Fruit fly (Drosophila melanogaster) whole organism, embryonic: ENCODE measurements around the gene CG4570.

Source experiments
- CG10274 ChIP-seq: fragments of 200-800 bp; sonication (Bioruptor generic); optimal IDR thresholded peaks from 3 replicates; lab custom pipeline; 2017; ENCODE audit warnings: missing biosample characterization, mild to moderate bottlenecking, missing genetic modification characterization
- CG10543 ChIP-seq: fragments of 200-800 bp; sonication (Bioruptor generic); optimal IDR thresholded peaks from 3 replicates; lab custom pipeline; 2017; ENCODE audit warnings: missing biosample characterization, mild to moderate bottlenecking, missing genetic modification characterization, moderate library complexity
- CG11398 ChIP-seq: fragments of 200-800 bp; sonication (Bioruptor generic); optimal IDR thresholded peaks from 2 replicates; lab custom pipeline; 2016; ENCODE audit warnings: missing biosample characterization, missing genetic modification characterization
- CG11504 ChIP-seq: fragments of 200-800 bp; sonication (Bioruptor generic); optimal IDR thresholded peaks from 3 replicates; lab custom pipeline; 2019; ENCODE audit warnings: missing biosample characterization, mild to moderate bottlenecking, missing genetic modification characterization, moderate library complexity
- CG12744 ChIP-seq: fragments of 200-800 bp; sonication (Bioruptor generic); optimal IDR thresholded peaks from 2 replicates; lab custom pipeline; 2016; ENCODE audit warnings: missing biosample characterization, missing genetic modification characterization
- CG14050 ChIP-seq: fragments of 200-800 bp; sonication (Bioruptor generic); IDR thresholded peaks from 3 replicates; pipeline ENCODE4 v1.3.6; 2022; ENCODE audit warnings: missing biosample characterization, missing genetic modification characterization
- CG14860 ChIP-seq: fragments of 200-800 bp; sonication (Bioruptor generic); IDR thresholded peaks from 3 replicates; pipeline ENCODE4 v1.3.6; 2022; ENCODE audit warnings: missing biosample characterization, missing genetic modification characterization; ENCODE audit not compliant: partially characterized antibody
- CG16779 ChIP-seq: fragments of 200-800 bp; sonication (Bioruptor generic); IDR thresholded peaks from 2 replicates; pipeline ENCODE4 v1.3.6; 2022; ENCODE audit warnings: missing biosample characterization, missing genetic modification characterization
- CG17328 ChIP-seq: fragments of 200-800 bp; sonication (Bioruptor generic); IDR thresholded peaks from 2 replicates; pipeline ENCODE4 v1.3.6; 2022; ENCODE audit warnings: missing biosample characterization, missing genetic modification characterization
- CG3065 ChIP-seq: fragments of 200-800 bp; sonication (Bioruptor generic); optimal IDR thresholded peaks from 2 replicates; lab custom pipeline; 2016; ENCODE audit warnings: missing biosample characterization, missing genetic modification characterization
- CG32772 ChIP-seq: fragments of 200-800 bp; sonication (Bioruptor generic); IDR thresholded peaks from 2 replicates; pipeline ENCODE4 v1.3.6; 2022; ENCODE audit warnings: missing biosample characterization, missing genetic modification characterization
- CG3281 ChIP-seq: fragments of 200-800 bp; sonication (Bioruptor generic); optimal IDR thresholded peaks from 3 replicates; lab custom pipeline; 2017; ENCODE audit warnings: missing biosample characterization, mild to moderate bottlenecking, missing genetic modification characterization
- CG3838 ChIP-seq: fragments of 200-800 bp; sonication (Bioruptor generic); optimal IDR thresholded peaks from 3 replicates; lab custom pipeline; 2016; ENCODE audit warnings: missing biosample characterization, missing genetic modification characterization
- CG4730 ChIP-seq: fragments of 200-800 bp; sonication (Bioruptor generic); IDR thresholded peaks from 2 replicates; pipeline ENCODE4 v1.3.6; 2022; ENCODE audit warnings: missing biosample characterization, missing genetic modification characterization
- CG4854 ChIP-seq: fragments of 200-800 bp; sonication (Bioruptor generic); optimal IDR thresholded peaks from 2 replicates; lab custom pipeline; 2016; ENCODE audit warnings: missing biosample characterization, missing genetic modification characterization, inconsistent platforms
- CG8089 ChIP-seq: fragments of 200-800 bp; sonication (Bioruptor generic); optimal IDR thresholded peaks from 3 replicates; lab custom pipeline; 2016; ENCODE audit warnings: missing biosample characterization, missing genetic modification characterization
- CG9437 ChIP-seq: fragments of 200-800 bp; sonication (Bioruptor generic); optimal IDR thresholded peaks from 2 replicates; lab custom pipeline; 2018; ENCODE audit warnings: missing biosample characterization, mild to moderate bottlenecking, missing genetic modification characterization
- CG9609 ChIP-seq: fragments of 200-800 bp; sonication (Bioruptor generic); optimal IDR thresholded peaks from 3 replicates; lab custom pipeline; 2016; ENCODE audit warnings: missing biosample characterization, missing genetic modification characterization
- CG9932 ChIP-seq: fragments of 200-800 bp; sonication (Bioruptor generic); IDR thresholded peaks from 2 replicates; pipeline ENCODE4 v1.3.6; 2022; ENCODE audit warnings: missing biosample characterization, missing genetic modification characterization
- CrebB ChIP-seq: fragments of 200-800 bp; sonication (Bioruptor generic); optimal IDR thresholded peaks from 3 replicates; lab custom pipeline; 2018; ENCODE audit warnings: missing biosample characterization, mild to moderate bottlenecking, missing genetic modification characterization
- Dad ChIP-seq: fragments of 200-800 bp; sonication (Bioruptor generic); optimal IDR thresholded peaks from 3 replicates; lab custom pipeline; 2016; ENCODE audit warnings: missing biosample characterization, missing genetic modification characterization
- Hmx ChIP-seq: fragments of 200-800 bp; sonication (Bioruptor generic); optimal IDR thresholded peaks from 2 replicates; lab custom pipeline; 2016; ENCODE audit warnings: missing biosample characterization, missing genetic modification characterization
- Kr ChIP-seq: fragments of 200-800 bp; sonication (Bioruptor generic); optimal IDR thresholded peaks from 2 replicates; lab custom pipeline; 2017; ENCODE audit warnings: missing biosample characterization, mild to moderate bottlenecking, missing genetic modification characterization
- NC2β ChIP-seq: fragments of 200-800 bp; sonication (Bioruptor generic); optimal IDR thresholded peaks from 2 replicates; lab custom pipeline; 2016; ENCODE audit warnings: missing biosample characterization, missing genetic modification characterization
- Neu2 ChIP-seq: fragments of 200-800 bp; sonication (Bioruptor generic); optimal IDR thresholded peaks from 3 replicates; lab custom pipeline; 2016; ENCODE audit warnings: missing biosample characterization, missing genetic modification characterization, borderline replicate concordance
- NfI ChIP-seq: fragments of 200-800 bp; sonication (Bioruptor generic); optimal IDR thresholded peaks from 3 replicates; lab custom pipeline; 2018; ENCODE audit warnings: missing biosample characterization, mild to moderate bottlenecking, missing genetic modification characterization, moderate library complexity
- Scr ChIP-seq: fragments of 200-800 bp; sonication (Bioruptor generic); IDR thresholded peaks from 2 replicates; pipeline ENCODE4 v1.3.6; 2022; ENCODE audit warnings: missing biosample characterization, missing genetic modification characterization; ENCODE audit not compliant: partially characterized antibody
- Spps ChIP-seq: fragments of 200-800 bp; sonication (Bioruptor generic); optimal IDR thresholded peaks from 2 replicates; lab custom pipeline; 2018; ENCODE audit warnings: missing biosample characterization, mild to moderate bottlenecking, missing genetic modification characterization
- TFAM ChIP-seq: fragments of 200-800 bp; sonication (Bioruptor generic); optimal IDR thresholded peaks from 2 replicates; lab custom pipeline; 2017; ENCODE audit warnings: missing biosample characterization, missing genetic modification characterization, inconsistent platforms
- ap ChIP-seq: fragments of 200-800 bp; sonication (Bioruptor generic); IDR thresholded peaks from 2 replicates; pipeline ENCODE4 v1.3.6; 2022; ENCODE audit warnings: missing biosample characterization, missing genetic modification characterization
- ato ChIP-seq: fragments of 200-800 bp; sonication (Bioruptor generic); IDR thresholded peaks from 2 replicates; pipeline ENCODE4 v1.3.6; 2022; ENCODE audit warnings: missing biosample characterization, missing genetic modification characterization; ENCODE audit not compliant: partially characterized antibody
- bbx ChIP-seq: fragments of 200-800 bp; sonication (Bioruptor generic); IDR thresholded peaks from 2 replicates; pipeline ENCODE4 v1.3.6; 2022; ENCODE audit warnings: missing biosample characterization, missing genetic modification characterization; ENCODE audit not compliant: partially characterized antibody
- chinmo ChIP-seq: fragments of 200-800 bp; sonication (Bioruptor generic); IDR thresholded peaks from 4 replicates; pipeline ENCODE4 v1.3.6; 2022; ENCODE audit warnings: missing biosample characterization, missing genetic modification characterization; ENCODE audit not compliant: partially characterized antibody
- dan ChIP-seq: fragments of 200-800 bp; sonication (Bioruptor generic); IDR thresholded peaks from 2 replicates; pipeline ENCODE4 v1.3.6; 2022; ENCODE audit warnings: missing biosample characterization, missing genetic modification characterization
- dmrt99B ChIP-seq: fragments of 200-800 bp; sonication (Bioruptor generic); optimal IDR thresholded peaks from 2 replicates; lab custom pipeline; 2018; ENCODE audit warnings: missing biosample characterization, mild to moderate bottlenecking, missing genetic modification characterization, moderate library complexity
- eve ChIP-seq, 2 experiments: fragments of >200 bp; optimal IDR thresholded peaks; 2 replicates each; lab custom pipeline; 2017; ENCODE audit warnings: missing biosample characterization in 2 of 2, missing genetic modification characterization in 2 of 2
- fru ChIP-seq: fragments of >200 bp; optimal IDR thresholded peaks from 2 replicates; lab custom pipeline; 2017
- gce ChIP-seq: fragments of 200-800 bp; sonication (Bioruptor generic); IDR thresholded peaks from 3 replicates; pipeline ENCODE4 v1.3.6; 2022; ENCODE audit warnings: missing biosample characterization, missing genetic modification characterization
- gfzf ChIP-seq: fragments of 200-800 bp; sonication (Bioruptor generic); optimal IDR thresholded peaks from 2 replicates; lab custom pipeline; 2016; ENCODE audit warnings: missing biosample characterization, mild to moderate bottlenecking, missing genetic modification characterization, moderate library complexity
- gsb ChIP-seq: fragments of 200-800 bp; sonication (Bioruptor generic); IDR thresholded peaks from 2 replicates; pipeline ENCODE4 v1.3.6; 2022; ENCODE audit warnings: missing biosample characterization, missing genetic modification characterization
- gsb-n ChIP-seq: fragments of 200-800 bp; sonication (Bioruptor generic); optimal IDR thresholded peaks from 3 replicates; lab custom pipeline; 2018; ENCODE audit warnings: missing biosample characterization, mild to moderate bottlenecking, missing genetic modification characterization
- hth ChIP-seq: fragments of >200 bp; optimal IDR thresholded peaks from 2 replicates; lab custom pipeline; 2017; ENCODE audit warnings: inconsistent platforms
- insv ChIP-seq, 2 experiments: fragments of 200-800 bp; sonication (Bioruptor generic); optimal IDR thresholded peaks; 3 replicates each; lab custom pipeline; 2016 to 2018; ENCODE audit warnings: missing biosample characterization in 2 of 2, missing genetic modification characterization in 2 of 2
- lola ChIP-seq, 3 experiments: fragments of >200 bp in 2 of 3; fragments of 200-800 bp in 1 of 3; sonication (Bioruptor generic) in 1 of 3; optimal IDR thresholded peaks; 2 replicates each; lab custom pipeline; 2017 to 2019; ENCODE audit warnings: missing biosample characterization in 3 of 3, missing genetic modification characterization in 3 of 3, mild to moderate bottlenecking in 1 of 3, moderate library complexity in 1 of 3
- nau ChIP-seq: fragments of 200-800 bp; sonication (Bioruptor generic); optimal IDR thresholded peaks from 3 replicates; lab custom pipeline; 2017; ENCODE audit warnings: missing biosample characterization, mild to moderate bottlenecking, missing genetic modification characterization, missing genetic modification reagents
- ro ChIP-seq: fragments of 200-800 bp; sonication (Bioruptor generic); IDR thresholded peaks from 2 replicates; pipeline ENCODE4 v1.3.6; 2022; ENCODE audit warnings: missing biosample characterization, missing genetic modification characterization
- sima ChIP-seq: fragments of 200-800 bp; sonication (Bioruptor generic); optimal IDR thresholded peaks from 2 replicates; lab custom pipeline; 2016; ENCODE audit warnings: missing biosample characterization, missing genetic modification characterization
- tin ChIP-seq: fragments of 200-800 bp; sonication (Bioruptor generic); optimal IDR thresholded peaks from 3 replicates; lab custom pipeline; 2016; ENCODE audit warnings: missing biosample characterization, missing genetic modification characterization
- wdn ChIP-seq: fragments of 200-800 bp; sonication (Bioruptor generic); IDR thresholded peaks from 2 replicates; pipeline ENCODE4 v1.3.6; 2022; ENCODE audit warnings: missing biosample characterization, missing genetic modification characterization
- wek ChIP-seq: fragments of 200-800 bp; sonication (Bioruptor generic); optimal IDR thresholded peaks from 3 replicates; lab custom pipeline; 2018; ENCODE audit warnings: missing biosample characterization, mild to moderate bottlenecking, missing genetic modification characterization, moderate library complexity
- zf30C ChIP-seq: fragments of 200-800 bp; sonication (Bioruptor generic); optimal IDR thresholded peaks from 3 replicates; lab custom pipeline; 2018; ENCODE audit warnings: missing biosample characterization, mild to moderate bottlenecking, missing genetic modification characterization

The CG4570 gene

dm6 chr3R:10884031-10884677, 27.5 kb downstream of the CG4570 start (continued):
- TF ChIP-seq zf30C (GFP tag; lab: Kevin White, UChicago) = no peak
- TF ChIP-seq lola (GFP tag; optimal IDR thresholded peaks at IDR 0.05; lab: Kevin White, UChicago) = no peak
- TF ChIP-seq NfI (GFP tag; lab: Kevin White, UChicago) = peak; percentile 61
- peak; percentile 72 for TF ChIP-seq CG4730 (GFP tag; lab: Robert Waterston, UW)
- TF ChIP-seq Neu2 (GFP tag; lab: Kevin White, UChicago) = no peak
- no peak for TF ChIP-seq fru
- peak; percentile 33 for TF ChIP-seq CG9437 (GFP tag; lab: Kevin White, UChicago)
- TF ChIP-seq gsb (GFP tag; lab: Robert Waterston, UW) = peak; percentile 75
- TF ChIP-seq CG14050 (GFP tag; lab: Robert Waterston, UW) = peak; percentile 67
- TF ChIP-seq insv (GFP tag; optimal IDR thresholded peaks at IDR 0.05; lab: Kevin White, UChicago) = no peak
- peak; percentile 75 for TF ChIP-seq wdn (GFP tag; lab: Robert Waterston, UW)
- TF ChIP-seq CG17328 = peak; percentile 52
- no peak for TF ChIP-seq CG9609
- no peak for TF ChIP-seq Kr (GFP tag; lab: Kevin White, UChicago)
- peak; percentile 23 for TF ChIP-seq CG10543 (GFP tag; lab: Kevin White, UChicago)
- no peak for TF ChIP-seq ato
- TF ChIP-seq CG11398 (GFP tag; lab: Kevin White, UChicago) = no peak
- peak; percentile 52 for TF ChIP-seq CrebB (tag; lab: Kevin White, UChicago)
- peak; percentile 82 for TF ChIP-seq CG16779 (GFP tag; lab: Robert Waterston, UW)
- no peak for TF ChIP-seq CG3838 (GFP tag; lab: Kevin White, UChicago)
- peak; percentile 83 for TF ChIP-seq CG9932 (GFP tag; lab: Robert Waterston, UW)
- no peak for TF ChIP-seq bbx
- peak; percentile 92 for TF ChIP-seq dmrt99B (tag; lab: Kevin White, UChicago)
- TF ChIP-seq gce (GFP tag; lab: Robert Waterston, UW) = peak; percentile 65; the same call in 1 of the 3 replicates
- TF ChIP-seq NC2β (GFP tag; lab: Kevin White, UChicago) = no peak
- no peak for TF ChIP-seq dan (GFP tag; lab: Robert Waterston, UW)
- no peak for TF ChIP-seq CG3065 (GFP tag; lab: Kevin White, UChicago)
- TF ChIP-seq CG3281 (GFP tag; lab: Kevin White, UChicago) = peak; percentile 87
- no peak for TF ChIP-seq Hmx
- TF ChIP-seq nau (GFP tag; lab: Kevin White, UChicago) = peak; percentile 20
- no peak for TF ChIP-seq eve (GFP tag; optimal IDR thresholded peaks at IDR 0.05; lab: Kevin White, UChicago)
- peak; percentile 31 for TF ChIP-seq CG4854 (GFP tag; lab: Kevin White, UChicago)
- TF ChIP-seq CG32772 (GFP tag; lab: Robert Waterston, UW) = peak; percentile 75
- no peak for TF ChIP-seq Spps
- no peak for TF ChIP-seq TFAM (GFP tag; lab: Kevin White, UChicago)
- no peak for TF ChIP-seq gsb-n (tag; lab: Kevin White, UChicago)
- peak; percentile 40 for TF ChIP-seq ro (GFP tag; lab: Robert Waterston, UW)
- TF ChIP-seq hth (lab: Kevin White, UChicago) = no peak
- peak; percentile 8 for TF ChIP-seq wek (GFP tag; lab: Kevin White, UChicago)
- TF ChIP-seq sima (GFP tag; lab: Kevin White, UChicago) = no peak
- TF ChIP-seq Dad (GFP tag; lab: Kevin White, UChicago) = no peak
- peak; percentile 51 for TF ChIP-seq CG10274
- TF ChIP-seq gfzf (GFP tag; lab: Kevin White, UChicago) = no peak
- TF ChIP-seq ap (GFP tag; lab: Robert Waterston, UW) = peak; percentile 54
- TF ChIP-seq Scr (GFP tag; lab: Robert Waterston, UW) = no peak
- no peak for TF ChIP-seq CG12744 (GFP tag; lab: Kevin White, UChicago)
- TF ChIP-seq chinmo = 0 out of 4 replicates have a peak, but pooled peaks have one; percentile 54
- TF ChIP-seq CG11504 (tag; lab: Kevin White, UChicago) = peak; percentile 88
- TF ChIP-seq tin (GFP tag; lab: Kevin White, UChicago) = peak; percentile 18
- no peak for TF ChIP-seq CG8089 (GFP tag; lab: Kevin White, UChicago)
- no peak for TF ChIP-seq CG14860 (GFP tag; lab: Robert Waterston, UW)
